Fruit fly (Drosophila melanogaster) whole organism, pupa: ENCODE results near the gene CG12746.
A peak's percentile ranks its signal among the peaks of the same experiment; 100 is the strongest.

Source experiments
- CG10348 ChIP-seq: fragments of 200-800 bp; sonication (Bioruptor generic); IDR thresholded peaks from 2 replicates; pipeline ENCODE4 v1.3.6; 2022; ENCODE audit warnings: missing biosample characterization, missing genetic modification characterization
- CG12605 ChIP-seq: fragments of 200-800 bp; sonication (Bioruptor generic); IDR thresholded peaks from 2 replicates; pipeline ENCODE4 v1.3.6; 2022; ENCODE audit warnings: missing biosample characterization, missing genetic modification characterization
- CG13204 ChIP-seq: fragments of 200-800 bp; sonication (Bioruptor generic); optimal IDR thresholded peaks from 2 replicates; lab custom pipeline; 2018; ENCODE audit warnings: missing biosample characterization, mild to moderate bottlenecking, missing genetic modification characterization, moderate library complexity
- CG14655 ChIP-seq: fragments of 200-800 bp; sonication (Bioruptor generic); optimal IDR thresholded peaks from 3 replicates; lab custom pipeline; 2017; ENCODE audit warnings: mild to moderate bottlenecking, missing biosample characterization, missing genetic modification reagents, missing genetic modification characterization
- CG15710 ChIP-seq: fragments of 200-800 bp; sonication (Bioruptor generic); optimal IDR thresholded peaks from 2 replicates; lab custom pipeline; 2018; ENCODE audit warnings: missing biosample characterization, mild to moderate bottlenecking, missing genetic modification characterization, moderate library complexity
- CG17806 ChIP-seq: fragments of 200-800 bp; sonication (Bioruptor generic); optimal IDR thresholded peaks from 2 replicates; lab custom pipeline; 2018; ENCODE audit warnings: missing biosample characterization, mild to moderate bottlenecking, missing genetic modification characterization, moderate library complexity
- CG32121 ChIP-seq: fragments of 200-800 bp; sonication (Bioruptor generic); IDR thresholded peaks from 2 replicates; pipeline ENCODE4 v1.3.6; 2022; ENCODE audit warnings: missing biosample characterization, missing genetic modification characterization
- CG34367 ChIP-seq: fragments of 200-800 bp; sonication (Bioruptor generic); optimal IDR thresholded peaks from 2 replicates; lab custom pipeline; 2018; ENCODE audit warnings: missing biosample characterization, mild to moderate bottlenecking, missing genetic modification characterization
- CG4496 ChIP-seq: fragments of 200-800 bp; sonication (Bioruptor generic); IDR thresholded peaks from 3 replicates; pipeline ENCODE4 v1.3.6; 2022; ENCODE audit warnings: missing biosample characterization, missing genetic modification characterization
- CG8159 ChIP-seq: fragments of 200-800 bp; sonication (Bioruptor generic); optimal IDR thresholded peaks from 3 replicates; lab custom pipeline; 2018; ENCODE audit warnings: missing biosample characterization, mild to moderate bottlenecking, missing genetic modification characterization, moderate library complexity
- CG8301 ChIP-seq: fragments of 200-800 bp; sonication (Bioruptor generic); optimal IDR thresholded peaks from 2 replicates; lab custom pipeline; 2018; ENCODE audit warnings: missing biosample characterization, mild to moderate bottlenecking, missing genetic modification characterization
- CG9948 ChIP-seq: fragments of 200-800 bp; sonication (Bioruptor generic); optimal IDR thresholded peaks from 2 replicates; lab custom pipeline; 2018; ENCODE audit warnings: missing biosample characterization, mild to moderate bottlenecking, missing genetic modification characterization, moderate library complexity
- D1 ChIP-seq: fragments of 200-800 bp; sonication (Bioruptor generic); optimal IDR thresholded peaks from 2 replicates; lab custom pipeline; 2018; ENCODE audit warnings: missing biosample characterization, mild to moderate bottlenecking, missing genetic modification characterization, moderate library complexity
- EcR ChIP-seq: fragments of 200-800 bp; sonication (Bioruptor generic); optimal IDR thresholded peaks from 3 replicates; lab custom pipeline; 2019; ENCODE audit warnings: missing biosample characterization, missing genetic modification characterization, mild to moderate bottlenecking, moderate library complexity, missing genetic modification reagents
- Ets98B ChIP-seq: fragments of 200-800 bp; sonication (Bioruptor generic); IDR thresholded peaks from 2 replicates; pipeline ENCODE4 v1.3.6; 2022; ENCODE audit warnings: missing biosample characterization, missing genetic modification characterization
- Pif1A ChIP-seq: fragments of 200-800 bp; sonication (Bioruptor generic); optimal IDR thresholded peaks from 3 replicates; lab custom pipeline; 2016; ENCODE audit warnings: missing biosample characterization, missing genetic modification characterization
- Pif1B ChIP-seq: fragments of 200-800 bp; sonication (Bioruptor generic); optimal IDR thresholded peaks from 3 replicates; lab custom pipeline; 2016; ENCODE audit warnings: missing biosample characterization, missing genetic modification characterization
- Snoo ChIP-seq: fragments of 200-800 bp; sonication (Bioruptor generic); optimal IDR thresholded peaks from 3 replicates; lab custom pipeline; 2017; ENCODE audit warnings: missing biosample characterization, mild to moderate bottlenecking, missing genetic modification characterization, inconsistent platforms
- fd96Ca ChIP-seq: fragments of 200-800 bp; sonication (Bioruptor generic); IDR thresholded peaks from 3 replicates; pipeline ENCODE4 v1.3.6; 2022; ENCODE audit warnings: missing biosample characterization, missing genetic modification characterization
- gl ChIP-seq: fragments of 200-800 bp; sonication (Bioruptor generic); optimal IDR thresholded peaks from 2 replicates; lab custom pipeline; 2018; ENCODE audit warnings: missing biosample characterization, mild to moderate bottlenecking, missing genetic modification characterization

CG12746 gene

DNA sequence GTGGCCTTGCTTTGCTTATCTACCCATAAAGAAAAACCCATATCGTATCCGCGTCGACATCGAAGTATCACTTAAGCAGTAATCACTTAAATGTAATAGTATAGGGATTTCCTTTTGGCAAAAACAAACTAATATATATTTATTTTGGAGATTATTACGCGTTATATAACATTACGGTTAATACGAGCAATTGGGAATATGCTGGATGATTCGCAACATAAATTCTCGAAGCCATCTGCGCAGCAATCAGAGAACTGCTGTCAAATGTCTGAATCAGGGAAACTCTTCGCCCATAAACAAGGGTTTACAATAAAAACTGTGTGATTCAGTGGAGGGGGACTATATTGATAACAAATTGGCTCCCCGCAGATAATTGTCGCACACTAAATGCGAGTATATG is 46.0 kb downstream of the CG12746 start:
- TF ChIP-seq Pif1B (GFP tag; lab: Kevin White, UChicago) (no peak), Pif1A (GFP tag; lab: Kevin White, UChicago) (no peak), CG8159 (tag; lab: Kevin White, UChicago) (no peak), EcR (no peak), D1 (tag; lab: Kevin White, UChicago) (no peak), CG4496 (GFP tag; lab: Robert Waterston, UW) (no peak), CG32121 (no peak), CG9948 (tag; lab: Kevin White, UChicago) (no peak), CG8301 (tag; lab: Kevin White, UChicago) (no peak), CG15710 (tag; lab: Kevin White, UChicago) (no peak), CG12605 (GFP tag; lab: Robert Waterston, UW) (no peak), gl (tag; lab: Kevin White, UChicago) (no peak), CG34367 (tag; lab: Kevin White, UChicago) (no peak), CG13204 (no peak)

dm6 chr3R:5611167-5611566 is 46.5 kb downstream of the CG12746 start:
- no peak for TF ChIP-seq CG10348 (GFP tag; lab: Robert Waterston, UW)
- peak; percentile 51 for TF ChIP-seq EcR
- TF ChIP-seq, all 21 proteins: peak for 1

dm6 chr3R:5611733-5612132 is 47.1 kb downstream of the CG12746 start:
- TF ChIP-seq EcR, result no peak
- no peak for TF ChIP-seq Ets98B (GFP tag; lab: Robert Waterston, UW)
- no peak for TF ChIP-seq CG9948 (tag; lab: Kevin White, UChicago)
- no peak for TF ChIP-seq CG10348 (GFP tag; lab: Robert Waterston, UW)
- no peak for TF ChIP-seq gl (tag; lab: Kevin White, UChicago)
- no peak for TF ChIP-seq D1 (tag; lab: Kevin White, UChicago)
- TF ChIP-seq Pif1B (GFP tag; lab: Kevin White, UChicago), result no peak
- TF ChIP-seq CG14655 (GFP tag; lab: Kevin White, UChicago), result no peak
- TF ChIP-seq fd96Ca, result no peak
- TF ChIP-seq CG17806, result no peak

dm6 chr3R:5612372-5613113 is 47.9 kb downstream of the CG12746 start, which contains the start of gene Rga:
Gene Rga (minus strand): TSS chr3R:5613112.
- TF ChIP-seq CG12605 (GFP tag; lab: Robert Waterston, UW), result 0 out of 2 replicates have a peak, but pooled peaks have one; percentile 24
- no peak for TF ChIP-seq Ets98B (GFP tag; lab: Robert Waterston, UW)
- TF ChIP-seq D1 (tag; lab: Kevin White, UChicago), result no peak
- peak; percentile 85 for TF ChIP-seq EcR
- no peak for TF ChIP-seq CG9948 (tag; lab: Kevin White, UChicago)

DNA sequence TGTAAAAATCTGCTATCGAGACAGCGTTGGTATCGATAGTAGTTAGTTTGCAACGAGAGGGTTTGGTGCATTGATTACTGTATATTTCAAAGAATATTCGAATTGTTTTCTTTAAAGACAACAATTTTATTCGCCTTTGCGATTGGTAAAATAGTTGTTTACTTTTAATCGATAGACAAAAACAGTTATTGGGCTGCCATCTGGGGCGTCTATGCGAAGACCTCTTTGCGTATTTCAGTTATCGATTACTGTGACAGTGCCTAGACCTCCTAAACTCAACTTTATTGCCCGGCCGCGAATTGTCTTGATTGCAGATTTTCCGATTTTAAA is 48.4 kb downstream of the CG12746 start, which contains the start of gene Atu:
TSS of gene Atu (plus strand) at position 245 of the 330 bp plus-strand sequence.
- no peak for TF ChIP-seq CG12605 (GFP tag; lab: Robert Waterston, UW)
- TF ChIP-seq Pif1B (GFP tag; lab: Kevin White, UChicago), result no peak
- no peak for TF ChIP-seq CG17806
- no peak for TF ChIP-seq CG8301 (tag; lab: Kevin White, UChicago)

DNA sequence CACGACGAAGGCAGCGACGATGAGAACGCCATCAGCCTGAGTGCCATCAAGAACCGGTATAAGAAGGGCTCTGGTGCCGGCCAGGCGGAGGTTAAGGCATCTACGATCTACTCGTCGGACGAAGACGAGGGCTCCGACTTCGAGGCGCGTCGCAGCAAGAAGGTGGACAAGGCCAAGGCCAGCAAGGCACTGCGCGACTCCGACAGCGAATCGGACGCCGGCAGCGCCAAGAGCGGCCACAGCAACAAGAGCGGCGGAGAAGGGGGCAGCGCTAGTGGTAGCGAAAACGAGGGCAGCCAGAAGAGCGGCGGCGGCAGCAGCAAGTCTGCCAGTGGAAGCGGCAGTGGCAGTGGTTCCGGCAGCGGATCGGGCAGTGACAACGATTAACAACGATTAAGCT is 50.8 kb downstream of the CG12746 start:
- TF ChIP-seq CG8301 (tag; lab: Kevin White, UChicago), result no peak
- TF ChIP-seq EcR, result peak; percentile 85
- TF ChIP-seq Ets98B (GFP tag; lab: Robert Waterston, UW), result no peak
- no peak for TF ChIP-seq CG10348 (GFP tag; lab: Robert Waterston, UW)
- TF ChIP-seq CG13204, result peak; percentile 79
- no peak for TF ChIP-seq CG34367 (tag; lab: Kevin White, UChicago)
- no peak for TF ChIP-seq CG9948 (tag; lab: Kevin White, UChicago)
- no peak for TF ChIP-seq Pif1A (GFP tag; lab: Kevin White, UChicago)
- no peak for TF ChIP-seq gl (tag; lab: Kevin White, UChicago)
- TF ChIP-seq Pif1B (GFP tag; lab: Kevin White, UChicago), result no peak
- no peak for TF ChIP-seq CG8159 (tag; lab: Kevin White, UChicago)
- TF ChIP-seq CG12605 (GFP tag; lab: Robert Waterston, UW), result no peak
- TF ChIP-seq Snoo (tag; lab: Kevin White, UChicago), result no peak
